Worm (Caenorhabditis elegans): ENCODE results near the gene nhr-225.

DNA sequence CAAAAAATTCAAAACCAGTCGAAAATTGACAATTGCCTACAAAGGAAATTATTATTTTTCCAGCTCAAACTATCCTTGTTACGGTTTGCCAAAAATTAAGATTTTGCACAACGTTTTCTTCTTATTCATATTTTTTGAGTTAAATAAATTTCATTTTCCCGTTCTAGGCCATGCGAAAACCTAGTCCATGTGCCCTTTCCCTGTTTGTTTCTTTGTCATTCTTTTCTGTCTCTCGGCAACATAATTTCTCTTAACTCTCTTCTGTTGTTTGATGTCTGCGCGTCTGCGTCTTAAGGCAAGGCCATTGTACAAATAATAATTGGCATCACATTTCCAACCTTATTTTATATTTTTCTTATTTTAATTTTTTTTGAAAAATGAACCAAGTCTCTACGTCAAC is 8.8 kb downstream of the nhr-225 start, which contains the start of gene nhr-228:
- peak; percentile 10 for TF ChIP-seq nhr-90 (tag; optimal IDR thresholded peaks at IDR 0.05; ENCODE audit: poor library complexity)
- no peak for TF ChIP-seq ceh-63 (GFP tag; optimal IDR thresholded peaks at IDR 0.05)
- TF ChIP-seq unc-62 (GFP tag; optimal IDR thresholded peaks at IDR 0.05): no peak
- TF ChIP-seq aly-2 (tag; optimal IDR thresholded peaks at IDR 0.05): no peak
- TF ChIP-seq ama-1 (optimal IDR thresholded peaks at IDR 0.05): no peak

Measured in whole organism, L1 larva.